Fruit fly (Drosophila melanogaster) whole organism, embryonic: ENCODE results near the gene Prp18.

Experiments used
- CG1024 ChIP-seq: fragments of 200-800 bp; sonication (Bioruptor generic); IDR thresholded peaks from 2 replicates; pipeline ENCODE4 v1.3.6; 2022; ENCODE audit warnings: missing biosample characterization, missing genetic modification characterization
- CG10274 ChIP-seq: fragments of 200-800 bp; sonication (Bioruptor generic); optimal IDR thresholded peaks from 3 replicates; lab custom pipeline; 2017; ENCODE audit warnings: missing biosample characterization, mild to moderate bottlenecking, missing genetic modification characterization
- CG10462 ChIP-seq: fragments of 200-800 bp; sonication (Bioruptor generic); optimal IDR thresholded peaks from 2 replicates; lab custom pipeline; 2016; ENCODE audit warnings: missing biosample characterization, missing genetic modification characterization
- CG10654 ChIP-seq: fragments of 200-800 bp; sonication (Bioruptor generic); optimal IDR thresholded peaks from 2 replicates; lab custom pipeline; 2016; ENCODE audit warnings: missing biosample characterization, missing genetic modification characterization
- CG13624 ChIP-seq: fragments of 200-800 bp; sonication (Bioruptor generic); optimal IDR thresholded peaks from 2 replicates; lab custom pipeline; 2016; ENCODE audit warnings: missing biosample characterization, missing genetic modification characterization
- CG17385 ChIP-seq: fragments of 200-800 bp; sonication (Bioruptor generic); optimal IDR thresholded peaks from 3 replicates; lab custom pipeline; 2018; ENCODE audit warnings: missing biosample characterization, mild to moderate bottlenecking, missing genetic modification characterization
- CG30020 ChIP-seq: fragments of 200-800 bp; optimal IDR thresholded peaks from 2 replicates; lab custom pipeline; 2019; ENCODE audit warnings: missing biosample characterization, mild to moderate bottlenecking, missing genetic modification characterization, moderate library complexity
- CG31365 ChIP-seq: fragments of 200-800 bp; sonication (Bioruptor generic); optimal IDR thresholded peaks from 2 replicates; lab custom pipeline; 2018; ENCODE audit warnings: missing biosample characterization, mild to moderate bottlenecking, missing genetic modification characterization
- CG34224 ChIP-seq: fragments of 200-800 bp; sonication (Bioruptor generic); IDR thresholded peaks from 3 replicates; pipeline ENCODE4 v1.3.6; 2022; ENCODE audit warnings: missing biosample characterization, missing genetic modification characterization; ENCODE audit not compliant: partially characterized antibody
- CG3838 ChIP-seq: fragments of 200-800 bp; sonication (Bioruptor generic); optimal IDR thresholded peaks from 3 replicates; lab custom pipeline; 2016; ENCODE audit warnings: missing biosample characterization, missing genetic modification characterization
- CG6175 ChIP-seq: fragments of 200-800 bp; sonication (Bioruptor generic); IDR thresholded peaks from 3 replicates; pipeline ENCODE4 v1.3.6; 2022; ENCODE audit warnings: missing biosample characterization, missing genetic modification characterization
- CG6689 ChIP-seq: fragments of 200-800 bp; sonication (Bioruptor generic); IDR thresholded peaks from 2 replicates; pipeline ENCODE4 v1.3.6; 2022; ENCODE audit warnings: missing biosample characterization, missing genetic modification characterization
- CG7745 ChIP-seq: fragments of 200-800 bp; sonication (Bioruptor generic); optimal IDR thresholded peaks from 2 replicates; lab custom pipeline; 2018; ENCODE audit warnings: missing biosample characterization, mild to moderate bottlenecking, missing genetic modification characterization, moderate library complexity
- CG7839 ChIP-seq: fragments of 200-800 bp; sonication (Bioruptor generic); optimal IDR thresholded peaks from 3 replicates; lab custom pipeline; 2018; ENCODE audit warnings: missing biosample characterization, mild to moderate bottlenecking, missing genetic modification characterization, moderate library complexity
- CG7928 ChIP-seq: fragments of 200-800 bp; sonication (Bioruptor generic); optimal IDR thresholded peaks from 2 replicates; lab custom pipeline; 2017; ENCODE audit warnings: missing biosample characterization, mild to moderate bottlenecking, missing genetic modification characterization
- Dad ChIP-seq: fragments of 200-800 bp; sonication (Bioruptor generic); optimal IDR thresholded peaks from 3 replicates; lab custom pipeline; 2016; ENCODE audit warnings: missing biosample characterization, missing genetic modification characterization
- Dll ChIP-seq: fragments of 200-800 bp; sonication (Bioruptor generic); IDR thresholded peaks from 4 replicates; pipeline ENCODE4 v1.3.6; 2022; ENCODE audit warnings: missing biosample characterization, missing genetic modification characterization; ENCODE audit not compliant: partially characterized antibody
- H2.0 ChIP-seq: fragments of 200-800 bp; sonication (Bioruptor generic); IDR thresholded peaks from 2 replicates; pipeline ENCODE4 v1.3.6; 2022; ENCODE audit warnings: missing biosample characterization, missing genetic modification characterization
- Hand ChIP-seq: fragments of 200-800 bp; sonication (Bioruptor generic); optimal IDR thresholded peaks from 2 replicates; lab custom pipeline; 2017; ENCODE audit warnings: mild to moderate bottlenecking, missing biosample characterization, missing genetic modification reagents, missing genetic modification characterization
- Hey ChIP-seq: fragments of 200-800 bp; sonication (Bioruptor generic); optimal IDR thresholded peaks from 3 replicates; lab custom pipeline; 2018; ENCODE audit warnings: missing biosample characterization, mild to moderate bottlenecking, missing genetic modification characterization
- Kr ChIP-seq: fragments of 200-800 bp; sonication (Bioruptor generic); optimal IDR thresholded peaks from 2 replicates; lab custom pipeline; 2017; ENCODE audit warnings: missing biosample characterization, mild to moderate bottlenecking, missing genetic modification characterization
- NFAT ChIP-seq: fragments of 200-800 bp; sonication (Bioruptor generic); IDR thresholded peaks from 2 replicates; pipeline ENCODE4 v1.3.6; 2022; ENCODE audit warnings: missing biosample characterization, missing genetic modification characterization
- Oli ChIP-seq: fragments of 200-800 bp; sonication (Bioruptor generic); optimal IDR thresholded peaks from 2 replicates; lab custom pipeline; 2018; ENCODE audit warnings: missing biosample characterization, mild to moderate bottlenecking, missing genetic modification characterization, moderate library complexity
- Stat92E ChIP-seq, 3 experiments: fragments of >200 bp in 2 of 3; fragments of 200-800 bp in 1 of 3; sonication (Bioruptor generic) in 1 of 3; optimal IDR thresholded peaks; 2 replicates each; lab custom pipeline; 2017 to 2019; ENCODE audit warnings: missing biosample characterization in 3 of 3, missing genetic modification characterization in 3 of 3, mild to moderate bottlenecking in 1 of 3, moderate library complexity in 1 of 3
- TFAM ChIP-seq: fragments of 200-800 bp; sonication (Bioruptor generic); optimal IDR thresholded peaks from 2 replicates; lab custom pipeline; 2017; ENCODE audit warnings: missing biosample characterization, missing genetic modification characterization, inconsistent platforms
- Taf1 ChIP-seq: fragments of 200-800 bp; sonication (Bioruptor generic); IDR thresholded peaks from 2 replicates; pipeline ENCODE4 v1.3.6; 2022; ENCODE audit warnings: missing biosample characterization, missing genetic modification characterization
- Trl ChIP-seq, 3 experiments: fragments of >200 bp in 2 of 3; fragments of 200-800 bp in 1 of 3; sonication (Bioruptor generic) in 1 of 3; optimal IDR thresholded peaks; 2 replicates in 1 of 3; 3 replicates in 2 of 3; lab custom pipeline; 2016 to 2017; ENCODE audit warnings: missing biosample characterization in 1 of 3, missing genetic modification characterization in 1 of 3
- Xrp1 ChIP-seq: fragments of 200-800 bp; sonication (Bioruptor generic); IDR thresholded peaks from 2 replicates; pipeline ENCODE4 v1.3.6; 2022; ENCODE audit warnings: missing biosample characterization, missing genetic modification characterization
- ab ChIP-seq: fragments of 200-800 bp; sonication (Bioruptor generic); optimal IDR thresholded peaks from 2 replicates; lab custom pipeline; 2016; ENCODE audit warnings: missing biosample characterization, missing genetic modification characterization
- bsh ChIP-seq, 2 experiments: fragments of 200-800 bp; sonication (Bioruptor generic); optimal IDR thresholded peaks; 2 replicates each; lab custom pipeline; 2017 to 2018; ENCODE audit warnings: mild to moderate bottlenecking in 2 of 2, missing biosample characterization in 2 of 2, missing genetic modification characterization in 2 of 2, moderate library complexity in 1 of 2
- caup ChIP-seq: fragments of 200-800 bp; sonication (Bioruptor generic); optimal IDR thresholded peaks from 3 replicates; lab custom pipeline; 2017; ENCODE audit warnings: missing biosample characterization, mild to moderate bottlenecking, missing genetic modification characterization, moderate library complexity; ENCODE audit not compliant: severe bottlenecking
- chm ChIP-seq: fragments of 200-800 bp; sonication (Bioruptor generic); IDR thresholded peaks from 2 replicates; pipeline ENCODE4 v1.3.6; 2022; ENCODE audit warnings: missing biosample characterization, missing genetic modification characterization
- crp ChIP-seq, 2 experiments: fragments of 200-800 bp; sonication (Bioruptor generic); optimal IDR thresholded peaks; 2 replicates in 1 of 2; 3 replicates in 1 of 2; lab custom pipeline; 2017; ENCODE audit warnings: missing biosample characterization in 2 of 2, missing genetic modification characterization in 2 of 2, mild to moderate bottlenecking in 1 of 2, moderate library complexity in 1 of 2
- ftz-f1 ChIP-seq: fragments of 200-800 bp; sonication (Bioruptor generic); optimal IDR thresholded peaks from 2 replicates; lab custom pipeline; 2016; ENCODE audit warnings: missing biosample characterization, missing genetic modification characterization
- gsb ChIP-seq: fragments of 200-800 bp; sonication (Bioruptor generic); IDR thresholded peaks from 2 replicates; pipeline ENCODE4 v1.3.6; 2022; ENCODE audit warnings: missing biosample characterization, missing genetic modification characterization
- gt ChIP-seq: fragments of 200-800 bp; sonication (Bioruptor generic); IDR thresholded peaks from 2 replicates; pipeline ENCODE4 v1.3.6; 2022; ENCODE audit warnings: missing biosample characterization, missing genetic modification characterization
- kay ChIP-seq: fragments of 200-800 bp; sonication (Bioruptor generic); optimal IDR thresholded peaks from 2 replicates; lab custom pipeline; 2016; ENCODE audit warnings: missing biosample characterization, missing genetic modification characterization
- klu ChIP-seq: fragments of 200-800 bp; sonication (Bioruptor generic); IDR thresholded peaks from 2 replicates; pipeline ENCODE4 v1.3.6; 2022; ENCODE audit warnings: missing biosample characterization, missing genetic modification characterization
- phol ChIP-seq: fragments of 200-800 bp; sonication (Bioruptor generic); optimal IDR thresholded peaks from 3 replicates; lab custom pipeline; 2018; ENCODE audit warnings: missing biosample characterization, mild to moderate bottlenecking, missing genetic modification characterization, moderate library complexity
- prd ChIP-seq, 3 experiments: fragments of >200 bp in 2 of 3; fragments of 200-800 bp in 1 of 3; sonication (Bioruptor generic) in 1 of 3; optimal IDR thresholded peaks in 2 of 3; IDR thresholded peaks in 1 of 3; 2 replicates in 2 of 3; 3 replicates in 1 of 3; pipeline versions ENCODE4 v1.3.6 to Lab custom; 2017 to 2022; ENCODE audit warnings: missing biosample characterization in 1 of 3, missing genetic modification characterization in 1 of 3
- psq ChIP-seq: fragments of 200-800 bp; sonication (Bioruptor generic); optimal IDR thresholded peaks from 2 replicates; lab custom pipeline; 2017; ENCODE audit warnings: missing biosample characterization, missing genetic modification characterization
- pzg ChIP-seq: fragments of 200-800 bp; sonication (Bioruptor generic); optimal IDR thresholded peaks from 3 replicates; lab custom pipeline; 2018; ENCODE audit warnings: missing biosample characterization, mild to moderate bottlenecking, missing genetic modification characterization, moderate library complexity
- ro ChIP-seq: fragments of 200-800 bp; sonication (Bioruptor generic); IDR thresholded peaks from 2 replicates; pipeline ENCODE4 v1.3.6; 2022; ENCODE audit warnings: missing biosample characterization, missing genetic modification characterization
- sens-2 ChIP-seq: fragments of 200-800 bp; sonication (Bioruptor generic); IDR thresholded peaks from 2 replicates; pipeline ENCODE4 v1.3.6; 2022; ENCODE audit warnings: missing biosample characterization, missing genetic modification characterization
- sisA ChIP-seq: fragments of 200-800 bp; sonication (Bioruptor generic); IDR thresholded peaks from 2 replicates; pipeline ENCODE4 v1.3.6; 2022; ENCODE audit warnings: missing biosample characterization, missing genetic modification characterization
- trem ChIP-seq: fragments of 200-800 bp; optimal IDR thresholded peaks from 3 replicates; lab custom pipeline; 2019; ENCODE audit warnings: missing biosample characterization, mild to moderate bottlenecking, missing genetic modification characterization, moderate library complexity
- unc-4 ChIP-seq: fragments of 200-800 bp; sonication (Bioruptor generic); IDR thresholded peaks from 2 replicates; pipeline ENCODE4 v1.3.6; 2022; ENCODE audit warnings: missing biosample characterization, missing genetic modification characterization; ENCODE audit not compliant: partially characterized antibody
- wek ChIP-seq: fragments of 200-800 bp; sonication (Bioruptor generic); optimal IDR thresholded peaks from 3 replicates; lab custom pipeline; 2018; ENCODE audit warnings: missing biosample characterization, mild to moderate bottlenecking, missing genetic modification characterization, moderate library complexity
- z ChIP-seq: fragments of 200-800 bp; sonication (Bioruptor generic); IDR thresholded peaks from 3 replicates; pipeline ENCODE4 v1.3.6; 2022; ENCODE audit warnings: missing biosample characterization, missing genetic modification characterization

Prp18 gene

dm6 chr3R:18985114-18985785, 45.8 kb downstream of the Prp18 start (continued):
- TF ChIP-seq psq (GFP tag; lab: Kevin White, UChicago) = no peak
- TF ChIP-seq CG34224 (GFP tag; lab: Robert Waterston, UW) = no peak
- no peak for TF ChIP-seq pzg (GFP tag; lab: Kevin White, UChicago)
- no peak for TF ChIP-seq NFAT
- peak; percentile 33; the same call in 1 of the 2 replicates for TF ChIP-seq Xrp1 (GFP tag; lab: Robert Waterston, UW)
- TF ChIP-seq Trl (optimal IDR thresholded peaks at IDR 0.05; lab: Kevin White, UChicago) = no peak
- TF ChIP-seq Trl (GFP tag; optimal IDR thresholded peaks at IDR 0.05; lab: Kevin White, UChicago) = no peak
- no peak for TF ChIP-seq CG30020 (tag; lab: Kevin White, UChicago)
- no peak for TF ChIP-seq Oli
- TF ChIP-seq gsb (GFP tag; lab: Robert Waterston, UW) = no peak
- no peak for TF ChIP-seq sens-2 (GFP tag; lab: Robert Waterston, UW)
- TF ChIP-seq CG6175 = no peak
- no peak for TF ChIP-seq kay
- TF ChIP-seq CG17385 = no peak
- TF ChIP-seq wek = no peak
- no peak for TF ChIP-seq z (GFP tag; lab: Robert Waterston, UW)
- peak; percentile 45; the same call in 1 of the 2 replicates for TF ChIP-seq klu (GFP tag; lab: Robert Waterston, UW)
- no peak for TF ChIP-seq H2.0 (GFP tag; lab: Robert Waterston, UW)
- TF ChIP-seq Hand (GFP tag; lab: Kevin White, UChicago) = peak; percentile 64
- peak; percentile 53 for TF ChIP-seq CG7839
- no peak for TF ChIP-seq CG7745 (tag; lab: Kevin White, UChicago)
- no peak for TF ChIP-seq unc-4 (GFP tag; lab: Robert Waterston, UW)
- no peak for TF ChIP-seq CG13624
- no peak for TF ChIP-seq ro
- peak; percentile 28 for TF ChIP-seq Hey (tag; lab: Kevin White, UChicago)
- no peak for TF ChIP-seq CG31365 (tag; lab: Kevin White, UChicago)
- no peak for TF ChIP-seq Dad (GFP tag; lab: Kevin White, UChicago)
- no peak for TF ChIP-seq crp (GFP tag; optimal IDR thresholded peaks at IDR 0.05; lab: Kevin White, UChicago)
- TF ChIP-seq Kr (GFP tag; lab: Kevin White, UChicago) = no peak
- no peak for TF ChIP-seq chm (GFP tag; lab: Robert Waterston, UW)
- TF ChIP-seq caup (GFP tag; lab: Kevin White, UChicago) = peak; percentile 34
- no peak for TF ChIP-seq phol (tag; lab: Kevin White, UChicago)
- TF ChIP-seq Stat92E (GFP tag; optimal IDR thresholded peaks at IDR 0.05; lab: Kevin White, UChicago) = no peak
- no peak for TF ChIP-seq CG1024
- no peak for TF ChIP-seq gt (GFP tag; lab: Robert Waterston, UW)
- TF ChIP-seq CG10274 (GFP tag; lab: Kevin White, UChicago) = no peak
- TF ChIP-seq Taf1 (GFP tag; lab: Robert Waterston, UW) = no peak
- TF ChIP-seq CG10462 (GFP tag; lab: Kevin White, UChicago) = no peak
- no peak for TF ChIP-seq Dll
- no peak for TF ChIP-seq bsh (GFP tag; optimal IDR thresholded peaks at IDR 0.05; lab: Kevin White, UChicago)
- no peak for TF ChIP-seq sisA (GFP tag; lab: Robert Waterston, UW)
- no peak for TF ChIP-seq CG3838 (GFP tag; lab: Kevin White, UChicago)
- 0 out of 2 replicates have a peak, but pooled peaks have one; percentile 7 for TF ChIP-seq CG6689 (GFP tag; lab: Robert Waterston, UW)
- no peak for TF ChIP-seq CG7928 (GFP tag; lab: Kevin White, UChicago)
- TF ChIP-seq TFAM (GFP tag; lab: Kevin White, UChicago) = no peak
- no peak for TF ChIP-seq prd (optimal IDR thresholded peaks at IDR 0.05; lab: Kevin White, UChicago)
- TF ChIP-seq prd (GFP tag; IDR thresholded peaks at IDR 0.05; lab: Robert Waterston, UW) = peak; percentile 37; the same call in 1 of the 3 replicates
- no peak for TF ChIP-seq ab (GFP tag; lab: Kevin White, UChicago)
- TF ChIP-seq trem (tag; lab: Kevin White, UChicago) = no peak
- TF ChIP-seq ftz-f1 = no peak
- TF ChIP-seq CG10654 = no peak
